Worm (Caenorhabditis elegans): ENCODE results near the gene pes-10.

- TF ChIP-seq unc-62 (GFP tag; optimal IDR thresholded peaks at IDR 0.05 in 1 of 2), result no peak
- no peak for TF ChIP-seq unc-62 (tag; optimal IDR thresholded peaks at IDR 0.05)
- no peak for TF ChIP-seq ZK546.5 (tag; optimal IDR thresholded peaks at IDR 0.05)
- no peak for TF ChIP-seq dve-1 (tag; optimal IDR thresholded peaks at IDR 0.05; ENCODE audit: insufficient read depth)
- TF ChIP-seq nhr-237 (tag; optimal IDR thresholded peaks at IDR 0.05), result no peak
- TF ChIP-seq skn-1 (tag; optimal IDR thresholded peaks at IDR 0.05), result no peak
- TF ChIP-seq nhr-11 (tag; optimal IDR thresholded peaks at IDR 0.05), result no peak
- TF ChIP-seq lin-29 (GFP tag; IDR thresholded peaks at IDR 0.05), result no peak
- TF ChIP-seq lin-13 (GFP tag; optimal IDR thresholded peaks at IDR 0.05), result no peak
- no peak for TF ChIP-seq snpc-4 (tag; optimal IDR thresholded peaks at IDR 0.05)
These were observed 8.3 kb upstream of the pes-10 start, which contains the start of gene Y46G5A.29 for ce11 chrII:12855900-12856299.

Data from whole organism, L4 larva.